Worm (Caenorhabditis elegans): Measurements from ENCODE around the gene Y54F10AL.1.
"Not testable (repeated sequence)": the region's sequence is repeated elsewhere in the genome, so short reads cannot be mapped to it uniquely, and the experiment has no call there.

The Y54F10AL.1 gene

ce11 chrIII:2487046-2487760 lies at the start of gene Y54F10AL.1:
Gene Y54F10AL.1 (plus strand): TSS chrIII:2487710.
- no peak for TF ChIP-seq unc-62 (GFP tag; optimal IDR thresholded peaks at IDR 0.05)

ce11 chrIII:2438543-2438942 lies 49.0 kb upstream of the Y54F10AL.1 start, which contains the start of gene E02H9.13:
Gene E02H9.13 (minus strand): TSS chrIII:2438741.
- no peak for TF ChIP-seq unc-62 (GFP tag; optimal IDR thresholded peaks at IDR 0.05)

ce11 chrIII:2445574-2446259 lies 41.8 kb upstream of the Y54F10AL.1 start, which contains the start of the genes E02H9.7 and klo-2:
Gene E02H9.7 (minus strand): TSS chrIII:2445674.
Gene klo-2 (plus strand): TSS chrIII:2446209.
- no peak for TF ChIP-seq unc-62 (GFP tag; optimal IDR thresholded peaks at IDR 0.05)

ce11 chrIII:2454757-2455306 lies 32.7 kb upstream of the Y54F10AL.1 start, which contains the start of gene nhr-121:
Gene nhr-121 (minus strand): TSS chrIII:2454807.
- TF ChIP-seq unc-62 (GFP tag; optimal IDR thresholded peaks at IDR 0.05) = no peak

ce11 chrIII:2458742-2459141 lies 28.8 kb upstream of the Y54F10AL.1 start, which contains the start of gene E02H9.3:
Gene E02H9.3 (plus strand): TSS chrIII:2459042.
- not testable (repeated sequence) for TF ChIP-seq unc-62 (GFP tag; optimal IDR thresholded peaks at IDR 0.05)

- TF ChIP-seq unc-62 (GFP tag; optimal IDR thresholded peaks at IDR 0.05) = no peak
Measured at ce11 chrIII:2468202-2468601, 19.3 kb upstream of the Y54F10AL.1 start, which contains the start of the genes E02H9.9 and E02H9.1. Gene E02H9.9 (minus strand): TSS chrIII:2468302. Gene E02H9.1 (plus strand): TSS chrIII:2468486.

- no peak for TF ChIP-seq unc-62 (GFP tag; optimal IDR thresholded peaks at IDR 0.05)
Measured at ce11 chrIII:2471855-2472254, 15.7 kb upstream of the Y54F10AL.1 start.

- TF ChIP-seq unc-62 (GFP tag; optimal IDR thresholded peaks at IDR 0.05) = no peak
Measured at ce11 chrIII:2473554-2473953, 14.0 kb upstream of the Y54F10AL.1 start, which contains the start of gene smg-6. Gene smg-6 (plus strand): TSS chrIII:2473854.

ce11 chrIII:2474781-2475180 lies 12.7 kb upstream of the Y54F10AL.1 start:
- TF ChIP-seq unc-62 (GFP tag; optimal IDR thresholded peaks at IDR 0.05) = no peak

ce11 chrIII:2477303-2477702 lies 10.2 kb upstream of the Y54F10AL.1 start:
- TF ChIP-seq unc-62 (GFP tag; optimal IDR thresholded peaks at IDR 0.05) = no peak

ce11 chrIII:2478605-2479004 lies 8.9 kb upstream of the Y54F10AL.1 start:
- TF ChIP-seq unc-62 (GFP tag; optimal IDR thresholded peaks at IDR 0.05) = no peak

- no peak for TF ChIP-seq unc-62 (GFP tag; optimal IDR thresholded peaks at IDR 0.05)
Measured at ce11 chrIII:2482171-2482570, 5.3 kb upstream of the Y54F10AL.1 start.

ce11 chrIII:2482754-2483153 lies 4.8 kb upstream of the Y54F10AL.1 start:
- no peak for TF ChIP-seq unc-62 (GFP tag; optimal IDR thresholded peaks at IDR 0.05)

ce11 chrIII:2506463-2506862 lies 19.0 kb downstream of the Y54F10AL.1 start:
- TF ChIP-seq unc-62 (GFP tag; optimal IDR thresholded peaks at IDR 0.05) = no peak

ce11 chrIII:2507938-2508337 lies 20.4 kb downstream of the Y54F10AL.1 start, which contains the start of gene Y54F10AM.8:
Gene Y54F10AM.8 (minus strand): TSS chrIII:2507972.
- TF ChIP-seq unc-62 (GFP tag; optimal IDR thresholded peaks at IDR 0.05) = no peak

- no peak for TF ChIP-seq unc-62 (GFP tag; optimal IDR thresholded peaks at IDR 0.05)
Measured at ce11 chrIII:2508518-2508917, 21.0 kb downstream of the Y54F10AL.1 start, which contains the start of gene Y54F10AM.6. Gene Y54F10AM.6 (plus strand): TSS chrIII:2508818.

Measured in whole organism, dauer.